Worm (Caenorhabditis elegans) whole organism, mixed stage, embryonic: Measurements from ENCODE around the gene C10C5.5.

ENCODE experiments used
- blmp-1 ChIP-seq: fragments of 150-350 bp; optimal IDR thresholded peaks from 2 replicates; lab custom pipeline; 2014; ENCODE audit warnings: missing biosample characterization, missing genetic modification characterization
- ces-1 ChIP-seq: fragments of 150-350 bp; optimal IDR thresholded peaks from 2 replicates; lab custom pipeline; 2014; ENCODE audit warnings: missing biosample characterization, missing genetic modification reagents, missing genetic modification characterization
- cnd-1 ChIP-seq: fragments of 200-800 bp; sonication (Bioruptor generic); optimal IDR thresholded peaks from 2 replicates; lab custom pipeline; 2018; ENCODE audit warnings: mild to moderate bottlenecking, missing genetic modification characterization, missing compliant biosample characterization
- drap-1 ChIP-seq: fragments of 200-800 bp; sonication (Bioruptor generic); optimal IDR thresholded peaks from 3 replicates; lab custom pipeline; 2018; ENCODE audit warnings: mild to moderate bottlenecking, missing genetic modification characterization, missing compliant biosample characterization
- elt-1 ChIP-seq: sonication (generic microtip); optimal IDR thresholded peaks from 2 replicates; lab custom pipeline; 2017; ENCODE audit warnings: missing genetic modification characterization, mild to moderate bottlenecking, missing compliant biosample characterization, antibody characterized with exemption, moderate library complexity, borderline replicate concordance; ENCODE audit not compliant: insufficient read depth
- lsy-2 ChIP-seq: fragments of 150-350 bp; optimal IDR thresholded peaks from 2 replicates; lab custom pipeline; 2014; ENCODE audit warnings: missing biosample characterization, missing genetic modification characterization
- mep-1 ChIP-seq: fragments of 150-350 bp; optimal IDR thresholded peaks from 2 replicates; lab custom pipeline; 2017; ENCODE audit warnings: missing biosample characterization, missing genetic modification reagents, missing genetic modification characterization, inconsistent platforms
- snpc-4 ChIP-seq: fragments of 150-350 bp; optimal IDR thresholded peaks from 2 replicates; lab custom pipeline; 2014; ENCODE audit warnings: missing biosample characterization, missing genetic modification characterization
- sptf-1 ChIP-seq: sonication (generic microtip); optimal IDR thresholded peaks from 2 replicates; lab custom pipeline; 2017; ENCODE audit warnings: mild to moderate bottlenecking, missing genetic modification characterization, moderate library complexity, missing compliant biosample characterization
- unc-62 ChIP-seq: fragments of 150-350 bp; optimal IDR thresholded peaks from 2 replicates; lab custom pipeline; 2014; ENCODE audit warnings: missing biosample characterization, missing genetic modification reagents, missing genetic modification characterization
- ztf-11 ChIP-seq: fragments of 150-350 bp; optimal IDR thresholded peaks from 2 replicates; lab custom pipeline; 2014; ENCODE audit warnings: missing biosample characterization, missing genetic modification characterization

DNA sequence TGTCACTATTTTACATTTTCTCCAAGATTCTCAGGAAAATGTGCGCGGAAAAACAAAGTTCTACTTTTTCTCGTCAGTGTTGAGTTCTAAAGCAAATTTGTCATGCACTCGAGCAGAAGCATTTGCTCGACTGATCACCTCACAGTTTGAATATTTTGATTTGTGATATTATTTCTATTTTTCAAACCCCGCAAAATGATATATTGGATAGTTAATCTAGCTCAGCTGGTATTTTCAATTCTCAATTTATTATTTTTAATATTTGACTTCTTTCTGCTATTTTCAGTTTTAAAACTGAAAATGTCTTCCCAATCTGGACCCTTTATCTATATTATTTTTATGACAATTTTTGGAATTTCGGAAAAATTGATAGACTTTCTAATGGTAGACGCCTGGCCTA, 41.9 kb downstream of the C10C5.5 start, which contains the start of gene srxa-2:
- TF ChIP-seq elt-1 (tag; lab: Kevin White, UChicago), result no peak
- TF ChIP-seq ces-1 (GFP tag; lab: Kevin White, UChicago), result no peak
- no peak for TF ChIP-seq lsy-2 (tag; lab: Kevin White, UChicago)
- no peak for TF ChIP-seq cnd-1 (tag; lab: Kevin White, UChicago)
- no peak for TF ChIP-seq unc-62
- no peak for TF ChIP-seq mep-1
- no peak for TF ChIP-seq drap-1 (GFP tag; lab: Kevin White, UChicago)
- no peak for TF ChIP-seq snpc-4 (tag; lab: Kevin White, UChicago)
- no peak for TF ChIP-seq sptf-1 (tag; lab: Kevin White, UChicago)
- TF ChIP-seq blmp-1 (tag; lab: Kevin White, UChicago), result no peak
- no peak for TF ChIP-seq ztf-11
